Fruit fly (Drosophila melanogaster) whole organism, embryonic: ENCODE data around the gene CG9254.

ENCODE experiments used
- Awh ChIP-seq: fragments of 200-800 bp; sonication (Bioruptor generic); IDR thresholded peaks from 2 replicates; pipeline ENCODE4, ENCODE4 v1.3.6; 2022; ENCODE audit warnings: missing biosample characterization, missing genetic modification characterization
- CG10147 ChIP-seq: fragments of 200-800 bp; sonication (Bioruptor generic); optimal IDR thresholded peaks from 2 replicates; lab custom pipeline; 2019; ENCODE audit warnings: missing biosample characterization, mild to moderate bottlenecking, missing genetic modification characterization, moderate library complexity
- CG10209 ChIP-seq: fragments of 200-800 bp; sonication (Bioruptor generic); optimal IDR thresholded peaks from 3 replicates; lab custom pipeline; 2017; ENCODE audit warnings: missing biosample characterization, mild to moderate bottlenecking, missing genetic modification characterization, missing genetic modification reagents
- CG11093 ChIP-seq: fragments of 200-800 bp; sonication (Bioruptor generic); IDR thresholded peaks from 3 replicates; pipeline ENCODE4 v1.3.6; 2022; ENCODE audit warnings: missing biosample characterization, missing genetic modification characterization
- CG11560 ChIP-seq: fragments of 200-800 bp; sonication (Bioruptor generic); IDR thresholded peaks from 3 replicates; pipeline ENCODE4 v1.3.6; 2022; ENCODE audit warnings: missing biosample characterization, missing genetic modification characterization
- CG12071 ChIP-seq: fragments of 200-800 bp; sonication (Bioruptor generic); optimal IDR thresholded peaks from 3 replicates; lab custom pipeline; 2018; ENCODE audit warnings: missing biosample characterization, mild to moderate bottlenecking, missing genetic modification characterization
- CG1233 ChIP-seq: fragments of 200-800 bp; sonication (Bioruptor generic); optimal IDR thresholded peaks from 4 replicates; lab custom pipeline; 2018; ENCODE audit warnings: missing biosample characterization, mild to moderate bottlenecking, missing genetic modification characterization
- CG14667 ChIP-seq: fragments of 200-800 bp; sonication (Bioruptor generic); IDR thresholded peaks from 2 replicates; pipeline ENCODE4 v1.3.6; 2022; ENCODE audit warnings: missing biosample characterization, missing genetic modification characterization
- CG15514 ChIP-seq: fragments of 200-800 bp; sonication (Bioruptor generic); optimal IDR thresholded peaks from 3 replicates; lab custom pipeline; 2017; ENCODE audit warnings: missing biosample characterization, missing genetic modification characterization, mild to moderate bottlenecking, moderate library complexity, missing genetic modification reagents
- CG15696 ChIP-seq: fragments of 200-800 bp; sonication (Bioruptor generic); optimal IDR thresholded peaks from 2 replicates; lab custom pipeline; 2019; ENCODE audit warnings: missing biosample characterization, mild to moderate bottlenecking, missing genetic modification characterization, moderate library complexity
- CG17568 ChIP-seq: fragments of 200-800 bp; sonication (Bioruptor generic); optimal IDR thresholded peaks from 2 replicates; lab custom pipeline; 2018; ENCODE audit warnings: missing biosample characterization, mild to moderate bottlenecking, missing genetic modification characterization, moderate library complexity
- CG2199 ChIP-seq: fragments of 200-800 bp; sonication (Bioruptor generic); IDR thresholded peaks from 3 replicates; pipeline ENCODE4 v1.3.6; 2022; ENCODE audit warnings: missing biosample characterization, missing genetic modification characterization
- CG32532 ChIP-seq: fragments of 200-800 bp; sonication (Bioruptor generic); IDR thresholded peaks from 2 replicates; pipeline ENCODE4 v1.3.6; 2022; ENCODE audit warnings: missing biosample characterization, missing genetic modification characterization
- CG3838 ChIP-seq: fragments of 200-800 bp; sonication (Bioruptor generic); optimal IDR thresholded peaks from 3 replicates; lab custom pipeline; 2016; ENCODE audit warnings: missing biosample characterization, missing genetic modification characterization
- CG3847 ChIP-seq: fragments of 200-800 bp; sonication (Bioruptor generic); IDR thresholded peaks from 2 replicates; pipeline ENCODE4 v1.3.6; 2022; ENCODE audit warnings: missing biosample characterization, missing genetic modification characterization
- CG6272 ChIP-seq: fragments of 200-800 bp; sonication (Bioruptor generic); IDR thresholded peaks from 2 replicates; pipeline ENCODE4 v1.3.6; 2022; ENCODE audit warnings: missing biosample characterization, missing genetic modification characterization
- CG8924 ChIP-seq: fragments of 200-800 bp; optimal IDR thresholded peaks from 3 replicates; lab custom pipeline; 2019; ENCODE audit warnings: missing biosample characterization, mild to moderate bottlenecking, missing genetic modification characterization, moderate library complexity
- CG9727 ChIP-seq: fragments of 200-800 bp; sonication (Bioruptor generic); optimal IDR thresholded peaks from 3 replicates; lab custom pipeline; 2017; ENCODE audit warnings: missing biosample characterization, mild to moderate bottlenecking, missing genetic modification characterization
- CHES-1-like ChIP-seq: fragments of 200-800 bp; sonication (Bioruptor generic); optimal IDR thresholded peaks from 2 replicates; lab custom pipeline; 2016; ENCODE audit warnings: missing biosample characterization, missing genetic modification characterization
- Deaf1 ChIP-seq: fragments of 200-800 bp; optimal IDR thresholded peaks from 3 replicates; lab custom pipeline; 2019; ENCODE audit warnings: missing biosample characterization, mild to moderate bottlenecking, missing genetic modification characterization, moderate library complexity
- Fer1 ChIP-seq: fragments of 200-800 bp; sonication (Bioruptor generic); optimal IDR thresholded peaks from 2 replicates; lab custom pipeline; 2017; ENCODE audit warnings: missing biosample characterization, mild to moderate bottlenecking, missing genetic modification characterization
- HLH54F ChIP-seq: fragments of 200-800 bp; sonication (Bioruptor generic); optimal IDR thresholded peaks from 3 replicates; lab custom pipeline; 2016; ENCODE audit warnings: missing biosample characterization, missing genetic modification characterization
- Hr51 ChIP-seq, 2 experiments: fragments of 200-800 bp; sonication (Bioruptor generic); optimal IDR thresholded peaks; 2 replicates in 1 of 2; 3 replicates in 1 of 2; lab custom pipeline; 2016 to 2018; ENCODE audit warnings: missing biosample characterization in 2 of 2, missing genetic modification characterization in 2 of 2, mild to moderate bottlenecking in 1 of 2, moderate library complexity in 1 of 2
- Lim3 ChIP-seq: fragments of 200-800 bp; sonication (Bioruptor generic); IDR thresholded peaks from 2 replicates; pipeline ENCODE4 v1.3.6; 2022; ENCODE audit warnings: missing biosample characterization, missing genetic modification characterization
- MBD-R2 ChIP-seq: fragments of 200-800 bp; sonication (Bioruptor generic); IDR thresholded peaks from 2 replicates; pipeline ENCODE4 v1.3.6; 2022; ENCODE audit warnings: missing biosample characterization, missing genetic modification characterization
- Nf-YC ChIP-seq: fragments of 200-800 bp; optimal IDR thresholded peaks from 3 replicates; lab custom pipeline; 2019; ENCODE audit warnings: missing biosample characterization, mild to moderate bottlenecking, missing genetic modification characterization, moderate library complexity
- Optix ChIP-seq: fragments of 200-800 bp; sonication (Bioruptor generic); IDR thresholded peaks from 3 replicates; pipeline ENCODE4 v1.3.6; 2022; ENCODE audit warnings: missing biosample characterization, missing genetic modification characterization
- Rfx ChIP-seq: fragments of 200-800 bp; sonication (Bioruptor generic); IDR thresholded peaks from 2 replicates; pipeline ENCODE4 v1.3.6; 2022; ENCODE audit warnings: missing biosample characterization, missing genetic modification characterization
- Ssrp ChIP-seq: fragments of 200-800 bp; sonication (Bioruptor generic); optimal IDR thresholded peaks from 2 replicates; lab custom pipeline; 2018; ENCODE audit warnings: missing biosample characterization, mild to moderate bottlenecking, missing genetic modification characterization, moderate library complexity
- abd-A ChIP-seq: fragments of 200-800 bp; sonication (Bioruptor generic); optimal IDR thresholded peaks from 3 replicates; lab custom pipeline; 2019; ENCODE audit warnings: missing biosample characterization, mild to moderate bottlenecking, missing genetic modification characterization, moderate library complexity
- bbx ChIP-seq: fragments of 200-800 bp; sonication (Bioruptor generic); IDR thresholded peaks from 2 replicates; pipeline ENCODE4 v1.3.6; 2022; ENCODE audit warnings: missing biosample characterization, missing genetic modification characterization; ENCODE audit not compliant: partially characterized antibody
- cad ChIP-seq: fragments of >200 bp; optimal IDR thresholded peaks from 2 replicates; lab custom pipeline; 2017; ENCODE audit warnings: missing biosample characterization, missing genetic modification characterization
- chm ChIP-seq: fragments of 200-800 bp; sonication (Bioruptor generic); IDR thresholded peaks from 2 replicates; pipeline ENCODE4 v1.3.6; 2022; ENCODE audit warnings: missing biosample characterization, missing genetic modification characterization
- dysf ChIP-seq: fragments of 200-800 bp; sonication (Bioruptor generic); IDR thresholded peaks from 3 replicates; pipeline ENCODE4 v1.3.6; 2022; ENCODE audit warnings: missing biosample characterization, missing genetic modification characterization
- esg ChIP-seq: fragments of 200-800 bp; sonication (Bioruptor generic); conservative IDR thresholded peaks from 2 replicates; pipeline ENCODE4 v1.3.6; 2022; ENCODE audit warnings: missing biosample characterization, missing genetic modification characterization
- fd102C ChIP-seq: fragments of 200-800 bp; sonication (Bioruptor generic); optimal IDR thresholded peaks from 2 replicates; lab custom pipeline; 2018; ENCODE audit warnings: missing biosample characterization, mild to moderate bottlenecking, missing genetic modification characterization, moderate library complexity
- gro ChIP-seq: fragments of 200-800 bp; sonication (Bioruptor generic); optimal IDR thresholded peaks from 2 replicates; lab custom pipeline; 2016; ENCODE audit warnings: missing biosample characterization, missing genetic modification characterization
- knrl ChIP-seq: fragments of 200-800 bp; sonication (Bioruptor generic); IDR thresholded peaks from 3 replicates; pipeline ENCODE4 v1.3.6; 2022; ENCODE audit warnings: missing biosample characterization, missing genetic modification characterization; ENCODE audit not compliant: partially characterized antibody
- lmd ChIP-seq: fragments of 200-800 bp; sonication (Bioruptor generic); IDR thresholded peaks from 2 replicates; pipeline ENCODE4 v1.3.6; 2022; ENCODE audit warnings: missing biosample characterization, missing genetic modification characterization
- nerfin-2 ChIP-seq: fragments of 200-800 bp; sonication (Bioruptor generic); IDR thresholded peaks from 2 replicates; pipeline ENCODE4 v1.3.6; 2022; ENCODE audit warnings: missing biosample characterization, missing genetic modification characterization; ENCODE audit not compliant: partially characterized antibody
- peb ChIP-seq: fragments of 200-800 bp; sonication (Bioruptor generic); IDR thresholded peaks from 2 replicates; pipeline ENCODE4 v1.3.6; 2022; ENCODE audit warnings: missing biosample characterization, missing genetic modification characterization
- scrt ChIP-seq: fragments of 200-800 bp; sonication (Bioruptor generic); optimal IDR thresholded peaks from 2 replicates; lab custom pipeline; 2018; ENCODE audit warnings: missing biosample characterization, mild to moderate bottlenecking, missing genetic modification characterization, moderate library complexity
- ssp ChIP-seq: fragments of 200-800 bp; sonication (Bioruptor generic); IDR thresholded peaks from 2 replicates; pipeline ENCODE4 v1.3.6; 2022; ENCODE audit warnings: missing biosample characterization, missing genetic modification characterization
- stc ChIP-seq: fragments of 200-800 bp; sonication (Bioruptor generic); IDR thresholded peaks from 2 replicates; pipeline ENCODE4 v1.3.6; 2022; ENCODE audit warnings: missing biosample characterization, missing genetic modification characterization
- tin ChIP-seq: fragments of 200-800 bp; sonication (Bioruptor generic); optimal IDR thresholded peaks from 3 replicates; lab custom pipeline; 2016; ENCODE audit warnings: missing biosample characterization, missing genetic modification characterization
- trh ChIP-seq: fragments of 200-800 bp; sonication (Bioruptor generic); optimal IDR thresholded peaks from 2 replicates; lab custom pipeline; 2016; ENCODE audit warnings: missing biosample characterization, missing genetic modification characterization
- usp ChIP-seq: fragments of >200 bp; optimal IDR thresholded peaks from 2 replicates; lab custom pipeline; 2017; ENCODE audit warnings: missing biosample characterization, missing genetic modification characterization
- zf30C ChIP-seq: fragments of 200-800 bp; sonication (Bioruptor generic); optimal IDR thresholded peaks from 3 replicates; lab custom pipeline; 2018; ENCODE audit warnings: missing biosample characterization, mild to moderate bottlenecking, missing genetic modification characterization

Gene CG9254

dm6 chr2L:13547738-13548726, 49.0 kb downstream of the CG9254 start (continued):
- TF ChIP-seq bbx (GFP tag; lab: Robert Waterston, UW) (0 out of 2 replicates have a peak, but pooled peaks have one; percentile 38), nerfin-2 (GFP tag; lab: Robert Waterston, UW) (no peak), chm (GFP tag; lab: Robert Waterston, UW) (no peak), CG17568 (GFP tag; lab: Kevin White, UChicago) (no peak), CG11560 (tag; lab: Robert Waterston, UW) (no peak), peb (GFP tag; lab: Robert Waterston, UW) (no peak), MBD-R2 (GFP tag; lab: Robert Waterston, UW) (no peak), Deaf1 (tag; lab: Kevin White, UChicago) (peak; percentile 96), trh (GFP tag; lab: Kevin White, UChicago) (no peak), Ssrp (tag; lab: Kevin White, UChicago) (peak; percentile 27), CG1233 (peak; percentile 52), CG8924 (tag; lab: Kevin White, UChicago) (peak; percentile 33), dysf (GFP tag; lab: Robert Waterston, UW) (peak; percentile 64; the same call in 2 of the 3 replicates), CG10147 (peak; percentile 73), CHES-1-like (peak; percentile 27), CG2199 (no peak), knrl (GFP tag; lab: Robert Waterston, UW) (peak; percentile 37; the same call in 2 of the 3 replicates), abd-A (tag; lab: Kevin White, UChicago) (peak; percentile 92), cad (GFP tag; lab: Kevin White, UChicago) (peak; percentile 13), CG15696 (tag; lab: Kevin White, UChicago) (peak; percentile 73), lmd (peak; percentile 57), CG15514 (GFP tag; lab: Kevin White, UChicago) (peak; percentile 4), CG11093 (GFP tag; lab: Robert Waterston, UW) (no peak), Rfx (GFP tag; lab: Robert Waterston, UW) (peak; percentile 81), CG32532 (GFP tag; lab: Robert Waterston, UW) (0 out of 2 replicates have a peak, but pooled peaks have one; percentile 39), scrt (GFP tag; lab: Kevin White, UChicago) (peak; percentile 62), Hr51 (GFP tag; optimal IDR thresholded peaks at IDR 0.05; lab: Kevin White, UChicago) (peak; percentile 36 to 56), stc (no peak), fd102C (peak; percentile 35), Awh (GFP tag; lab: Robert Waterston, UW) (no peak), Lim3 (GFP tag; lab: Robert Waterston, UW) (no peak), Optix (GFP tag; lab: Robert Waterston, UW) (no peak), CG6272 (no peak), esg (GFP tag; lab: Robert Waterston, UW) (peak; percentile 32; the same call in 1 of the 2 replicates), usp (GFP tag; lab: Kevin White, UChicago) (no peak), CG10209 (GFP tag; lab: Kevin White, UChicago) (peak; percentile 67), Nf-YC (peak; percentile 23), tin (GFP tag; lab: Kevin White, UChicago) (peak; percentile 51), Fer1 (peak; percentile 11), ssp (GFP tag; lab: Robert Waterston, UW) (no peak), gro (GFP tag; lab: Kevin White, UChicago) (peak; percentile 6), CG14667 (GFP tag; lab: Robert Waterston, UW) (no peak), CG12071 (GFP tag; lab: Kevin White, UChicago) (no peak), CG9727 (GFP tag; lab: Kevin White, UChicago) (peak; percentile 99), CG3847 (GFP tag; lab: Robert Waterston, UW) (no peak), HLH54F (peak; percentile 41), zf30C (GFP tag; lab: Kevin White, UChicago) (no peak), CG3838 (GFP tag; lab: Kevin White, UChicago) (no peak)
